Fruit fly (Drosophila melanogaster): Measurements from ENCODE around the gene E5.

Gene E5

DNA sequence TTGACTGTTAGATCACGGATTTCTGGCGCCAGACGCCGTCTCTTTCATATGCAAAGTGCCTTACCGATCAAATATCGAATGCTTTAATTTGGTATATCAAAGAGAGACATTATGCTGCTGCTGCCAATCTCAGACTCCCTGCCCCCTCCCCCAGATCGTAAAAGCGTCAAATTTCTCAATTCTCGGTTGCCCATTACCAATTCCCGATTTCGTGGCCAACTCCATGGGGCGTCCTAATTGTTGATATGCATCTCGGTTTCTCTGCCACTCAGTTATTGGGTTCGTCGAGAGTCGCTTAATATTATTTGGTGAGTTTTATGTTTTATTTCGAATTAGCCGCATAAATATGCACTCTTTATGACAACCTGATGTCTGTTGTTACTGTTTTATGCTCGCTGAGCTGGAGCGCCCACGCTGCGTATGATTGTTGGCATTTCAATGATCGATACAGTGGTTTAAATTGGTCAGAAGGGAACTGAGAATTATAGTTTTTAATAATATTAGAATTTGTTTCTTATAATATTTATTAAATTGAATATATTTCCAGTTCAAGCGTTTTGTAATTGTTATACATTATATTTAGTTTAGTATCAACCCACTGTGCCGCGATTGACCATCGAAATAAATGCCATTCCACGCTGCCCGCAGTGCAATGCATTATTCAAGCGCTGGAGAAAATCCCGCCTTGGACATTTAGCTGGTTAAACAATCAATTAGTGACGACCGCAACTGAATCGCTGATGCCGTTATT is 32.8 kb upstream of the E5 start:
- TF ChIP-seq Sin3A (optimal IDR thresholded peaks at IDR 0.05) (no peak), Myc (optimal IDR thresholded peaks at IDR 0.05) (no peak), h (optimal IDR thresholded peaks at IDR 0.05) (no peak), ttk (optimal IDR thresholded peaks at IDR 0.05) (no peak), psq (optimal IDR thresholded peaks at IDR 0.05) (no peak), insv (optimal IDR thresholded peaks at IDR 0.05) (no peak)

DNA sequence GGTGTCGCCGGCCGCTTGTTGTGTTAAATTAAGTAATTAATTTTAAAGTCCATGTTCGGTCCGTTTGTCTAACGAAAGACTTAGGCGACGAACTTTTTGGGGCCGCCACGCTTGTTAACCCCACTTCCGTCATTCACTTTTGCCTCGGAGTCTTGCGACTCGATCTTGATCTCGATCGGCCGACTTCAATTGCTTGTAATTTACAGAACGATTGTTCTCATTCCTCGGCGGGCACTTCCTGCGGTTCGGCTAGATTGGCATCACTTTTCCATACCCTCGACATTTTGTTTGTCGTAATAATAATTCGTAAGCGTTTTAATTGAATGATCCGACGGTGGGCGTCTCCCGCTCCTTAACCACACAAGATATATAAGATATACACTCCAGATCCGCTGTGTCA is 32.0 kb upstream of the E5 start:
- TF ChIP-seq insv (optimal IDR thresholded peaks at IDR 0.05) (no peak), ttk (optimal IDR thresholded peaks at IDR 0.05) (no peak), psq (optimal IDR thresholded peaks at IDR 0.05) (no peak), h (optimal IDR thresholded peaks at IDR 0.05) (no peak), Sin3A (optimal IDR thresholded peaks at IDR 0.05) (no peak), Myc (optimal IDR thresholded peaks at IDR 0.05) (no peak)

DNA sequence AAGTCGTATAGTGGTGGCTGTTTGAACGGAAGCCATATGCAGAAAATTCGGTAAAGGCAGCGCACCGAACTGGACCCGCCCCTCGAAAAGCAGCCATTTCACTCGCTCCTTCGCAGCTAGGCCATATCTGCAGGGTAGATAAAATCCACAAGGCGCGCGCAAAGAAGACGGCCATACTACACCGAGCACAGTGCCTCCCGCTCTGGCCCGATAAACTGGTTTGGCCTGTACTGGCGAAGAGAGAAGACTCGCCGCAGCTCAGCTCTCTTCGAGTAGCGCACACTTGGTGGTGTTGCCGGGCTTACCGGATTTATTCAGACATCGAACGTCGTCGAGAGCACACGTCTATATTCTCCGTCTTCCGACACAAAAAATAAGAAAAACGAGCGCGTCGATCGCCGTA is 26.8 kb upstream of the E5 start, which contains the start of gene ems:
Gene ems (plus strand): TSS at position 311 of the 403 bp plus-strand sequence.
- TF ChIP-seq psq (optimal IDR thresholded peaks at IDR 0.05) (no peak), insv (optimal IDR thresholded peaks at IDR 0.05) (no peak), Myc (optimal IDR thresholded peaks at IDR 0.05) (no peak), Sin3A (optimal IDR thresholded peaks at IDR 0.05) (no peak), h (optimal IDR thresholded peaks at IDR 0.05) (no peak), ttk (optimal IDR thresholded peaks at IDR 0.05) (no peak)

DNA sequence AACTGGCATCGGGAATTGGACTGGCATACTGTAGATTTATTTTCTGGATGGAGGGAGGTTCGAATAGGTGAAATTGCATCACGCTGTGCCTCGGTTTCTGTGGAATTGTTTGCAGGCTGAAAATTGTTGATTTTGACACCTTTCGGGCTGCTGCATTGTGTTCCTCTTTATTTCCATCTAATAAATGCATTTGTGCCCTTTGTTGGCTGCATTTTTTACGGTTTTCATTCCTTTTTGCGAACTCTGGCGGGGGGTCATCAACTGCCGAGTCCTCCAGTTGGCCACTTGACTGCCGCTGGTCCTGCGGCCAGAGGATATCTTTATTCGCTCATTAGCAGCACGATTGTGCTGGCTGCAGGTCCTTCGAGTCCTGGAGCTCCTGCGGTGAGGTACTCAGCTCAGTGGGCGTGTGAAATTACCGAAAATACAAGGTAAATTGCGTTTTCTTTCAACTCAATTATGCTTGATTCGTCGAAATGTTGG is 25.1 kb upstream of the E5 start:
- TF ChIP-seq Sin3A (optimal IDR thresholded peaks at IDR 0.05) (no peak), ttk (optimal IDR thresholded peaks at IDR 0.05) (no peak), psq (optimal IDR thresholded peaks at IDR 0.05) (no peak), h (optimal IDR thresholded peaks at IDR 0.05) (no peak), insv (optimal IDR thresholded peaks at IDR 0.05) (no peak), Myc (optimal IDR thresholded peaks at IDR 0.05) (no peak)

DNA sequence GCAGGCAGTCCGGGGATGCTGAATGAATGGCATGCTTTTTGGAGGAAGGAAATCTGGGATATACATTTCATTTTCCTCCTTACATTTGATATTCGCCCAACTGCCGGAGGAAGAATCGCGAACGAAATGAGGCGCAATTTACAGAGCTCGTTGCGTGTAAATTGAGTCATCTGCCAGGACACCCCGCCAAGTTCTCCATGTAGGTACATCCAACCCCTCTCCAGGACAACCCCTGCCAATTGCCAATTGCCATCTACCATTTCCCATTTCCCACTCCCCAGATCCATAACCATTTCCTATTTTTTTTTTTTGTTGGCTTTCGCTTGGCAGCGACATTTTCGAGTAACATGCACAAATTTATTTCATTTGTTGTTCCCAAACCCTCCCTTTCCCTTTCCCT is 22.1 kb upstream of the E5 start:
- no peak for TF ChIP-seq Myc (optimal IDR thresholded peaks at IDR 0.05)
- TF ChIP-seq ttk (optimal IDR thresholded peaks at IDR 0.05), result no peak
- no peak for TF ChIP-seq h (optimal IDR thresholded peaks at IDR 0.05)
- no peak for TF ChIP-seq psq (optimal IDR thresholded peaks at IDR 0.05)

DNA sequence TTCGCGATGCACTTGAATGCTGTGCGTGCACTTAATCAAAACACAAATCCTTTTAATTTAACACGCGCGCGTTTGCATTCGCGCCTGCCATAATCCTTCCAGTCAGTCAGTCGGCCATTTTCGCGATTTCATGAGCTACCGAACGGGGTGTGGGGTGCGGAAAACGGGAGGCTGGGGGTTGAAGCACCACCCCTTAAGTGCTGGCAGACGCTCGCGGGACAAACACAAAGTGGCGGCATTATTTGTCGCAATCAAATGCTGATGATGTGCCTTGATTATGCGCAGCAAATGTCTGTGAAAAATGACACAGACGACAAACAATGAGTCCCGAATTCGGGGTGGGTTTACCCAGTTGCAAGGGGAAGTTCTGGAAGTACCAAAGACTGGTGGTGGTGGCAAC is 20.9 kb upstream of the E5 start:
- TF ChIP-seq insv (optimal IDR thresholded peaks at IDR 0.05), result no peak
- TF ChIP-seq psq (optimal IDR thresholded peaks at IDR 0.05), result no peak
- no peak for TF ChIP-seq Sin3A (optimal IDR thresholded peaks at IDR 0.05)
- no peak for TF ChIP-seq ttk (optimal IDR thresholded peaks at IDR 0.05)
- no peak for TF ChIP-seq h (optimal IDR thresholded peaks at IDR 0.05)
- no peak for TF ChIP-seq Myc (optimal IDR thresholded peaks at IDR 0.05)

DNA sequence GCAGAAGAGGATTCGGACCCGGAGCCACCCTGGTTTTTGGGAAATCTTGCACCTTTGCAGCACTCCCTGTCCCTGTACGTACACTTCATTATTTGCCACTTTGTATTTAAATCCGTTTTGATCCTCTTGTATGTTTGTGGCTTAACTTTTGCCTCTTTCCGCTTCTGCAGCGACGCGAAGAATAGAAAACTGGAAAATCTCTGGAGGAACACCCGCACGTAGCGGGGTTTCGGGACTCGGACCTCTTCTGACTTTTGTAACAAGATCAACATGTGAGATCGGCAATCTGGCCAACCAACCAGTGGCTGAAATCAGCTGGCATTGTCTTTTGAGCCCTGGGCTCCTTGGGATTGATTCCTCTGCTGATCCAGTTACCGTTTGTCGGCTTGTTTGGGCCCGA is 20.0 kb upstream of the E5 start:
- TF ChIP-seq Sin3A (optimal IDR thresholded peaks at IDR 0.05), result no peak
- TF ChIP-seq psq (optimal IDR thresholded peaks at IDR 0.05), result no peak

DNA sequence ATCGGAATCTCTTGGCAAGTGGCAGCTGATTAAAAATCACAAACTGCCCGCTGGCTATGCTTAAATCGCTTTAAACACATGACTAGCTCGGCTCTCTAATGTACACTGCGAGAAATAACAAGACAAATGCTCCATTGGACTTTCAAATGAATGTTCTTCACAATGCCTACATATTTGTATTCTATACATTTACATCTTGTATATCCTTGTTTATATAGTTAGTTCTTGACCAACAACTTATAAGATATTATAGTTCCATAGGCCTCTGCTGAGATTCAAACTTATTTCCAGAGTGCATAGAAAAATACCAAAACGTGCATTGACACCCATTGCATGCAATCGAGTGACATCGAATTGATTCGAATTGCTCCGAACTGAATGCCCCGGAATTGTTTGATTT is 18.2 kb upstream of the E5 start:
- no peak for TF ChIP-seq ttk (optimal IDR thresholded peaks at IDR 0.05)
- no peak for TF ChIP-seq Sin3A (optimal IDR thresholded peaks at IDR 0.05)
- TF ChIP-seq Myc (optimal IDR thresholded peaks at IDR 0.05), result no peak
- no peak for TF ChIP-seq insv (optimal IDR thresholded peaks at IDR 0.05)

DNA sequence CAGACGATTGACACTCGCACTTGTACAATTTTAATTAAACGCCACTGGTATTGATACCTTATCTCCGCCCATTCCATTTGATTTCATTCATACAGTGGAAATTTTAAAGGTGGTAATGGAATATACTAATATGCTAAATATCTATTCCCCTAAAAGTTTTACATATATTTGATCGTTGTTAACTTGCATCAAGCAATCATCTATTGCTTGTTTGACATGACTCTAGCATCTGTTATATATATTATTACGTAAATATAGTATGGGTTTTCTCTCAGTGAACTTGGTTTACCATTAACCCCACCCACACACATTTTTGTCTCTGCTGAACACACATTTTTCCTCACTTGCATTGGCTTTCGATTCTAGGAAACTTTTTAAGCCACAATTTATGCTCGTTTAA is 13.6 kb upstream of the E5 start:
- no peak for TF ChIP-seq h (optimal IDR thresholded peaks at IDR 0.05)
- TF ChIP-seq ttk (optimal IDR thresholded peaks at IDR 0.05), result no peak
- no peak for TF ChIP-seq Myc (optimal IDR thresholded peaks at IDR 0.05)
- TF ChIP-seq Sin3A (optimal IDR thresholded peaks at IDR 0.05), result no peak
- no peak for TF ChIP-seq psq (optimal IDR thresholded peaks at IDR 0.05)
- TF ChIP-seq insv (optimal IDR thresholded peaks at IDR 0.05), result no peak

DNA sequence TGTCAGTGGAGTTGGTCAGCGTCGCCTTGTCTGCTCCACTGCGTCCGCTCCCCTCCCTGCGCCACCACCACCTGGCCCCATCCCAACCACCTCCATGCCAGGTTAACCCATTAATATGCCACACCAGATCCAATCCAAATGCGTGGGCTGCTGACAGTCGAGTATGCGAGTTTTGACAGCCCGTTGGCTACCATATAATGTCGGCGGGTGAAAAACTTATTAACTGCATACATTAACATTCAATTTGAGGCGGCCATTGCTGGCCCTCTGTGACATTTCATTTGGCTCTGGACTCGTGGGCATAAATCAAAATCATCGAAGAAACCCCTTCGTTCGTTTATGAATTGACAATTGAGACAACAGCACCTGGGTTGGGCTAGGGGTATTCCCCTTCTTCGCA is 13.1 kb upstream of the E5 start:
- no peak for TF ChIP-seq h (optimal IDR thresholded peaks at IDR 0.05)
- no peak for TF ChIP-seq insv (optimal IDR thresholded peaks at IDR 0.05)
- TF ChIP-seq psq (optimal IDR thresholded peaks at IDR 0.05), result no peak
- TF ChIP-seq Myc (optimal IDR thresholded peaks at IDR 0.05), result no peak
- TF ChIP-seq ttk (optimal IDR thresholded peaks at IDR 0.05), result no peak
- TF ChIP-seq Sin3A (optimal IDR thresholded peaks at IDR 0.05), result no peak

DNA sequence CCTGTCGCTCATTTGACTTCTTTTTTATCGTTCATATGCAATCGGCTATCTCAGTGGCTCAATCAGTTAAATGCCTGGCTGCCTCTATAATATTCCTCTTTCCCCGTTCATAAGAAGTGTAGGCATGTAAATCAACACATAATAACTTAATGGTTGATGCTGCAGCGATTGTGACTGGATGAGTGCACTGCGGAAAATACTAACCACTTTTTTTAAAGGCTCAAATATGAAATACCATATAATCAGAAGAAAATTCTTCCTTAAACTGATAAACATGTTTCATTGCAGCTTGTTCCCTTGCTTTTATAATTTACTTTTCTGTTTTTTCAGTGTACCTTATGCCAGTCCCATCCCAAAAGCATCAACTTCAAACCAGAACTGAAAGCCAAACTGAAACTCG is 10.2 kb upstream of the E5 start:
- TF ChIP-seq Sin3A (optimal IDR thresholded peaks at IDR 0.05), result no peak
- TF ChIP-seq psq (optimal IDR thresholded peaks at IDR 0.05), result no peak
- no peak for TF ChIP-seq h (optimal IDR thresholded peaks at IDR 0.05)
- no peak for TF ChIP-seq ttk (optimal IDR thresholded peaks at IDR 0.05)
- TF ChIP-seq Myc (optimal IDR thresholded peaks at IDR 0.05), result no peak
- no peak for TF ChIP-seq insv (optimal IDR thresholded peaks at IDR 0.05)

DNA sequence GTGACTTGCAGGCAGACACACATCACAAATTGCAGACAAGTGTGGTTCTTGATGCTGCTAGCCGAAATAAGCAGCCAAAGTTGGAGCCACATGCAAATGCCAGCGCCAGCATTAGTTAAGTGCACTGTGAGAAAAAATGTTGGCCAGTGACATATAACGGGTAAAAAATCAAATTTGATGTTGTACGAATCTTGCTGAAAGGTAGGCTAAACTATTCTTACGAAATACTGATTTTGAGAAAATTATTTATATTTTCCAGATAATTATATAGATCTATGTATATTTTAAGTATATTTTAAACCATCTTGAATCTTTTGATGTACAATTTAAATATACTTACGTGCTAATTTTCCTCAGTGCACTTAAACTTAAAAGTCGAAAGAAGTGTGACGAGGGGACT is 8.7 kb upstream of the E5 start:
- TF ChIP-seq insv (optimal IDR thresholded peaks at IDR 0.05) (no peak), psq (optimal IDR thresholded peaks at IDR 0.05) (no peak), Sin3A (optimal IDR thresholded peaks at IDR 0.05) (no peak), ttk (optimal IDR thresholded peaks at IDR 0.05) (no peak), h (optimal IDR thresholded peaks at IDR 0.05) (no peak), Myc (optimal IDR thresholded peaks at IDR 0.05) (no peak)

DNA sequence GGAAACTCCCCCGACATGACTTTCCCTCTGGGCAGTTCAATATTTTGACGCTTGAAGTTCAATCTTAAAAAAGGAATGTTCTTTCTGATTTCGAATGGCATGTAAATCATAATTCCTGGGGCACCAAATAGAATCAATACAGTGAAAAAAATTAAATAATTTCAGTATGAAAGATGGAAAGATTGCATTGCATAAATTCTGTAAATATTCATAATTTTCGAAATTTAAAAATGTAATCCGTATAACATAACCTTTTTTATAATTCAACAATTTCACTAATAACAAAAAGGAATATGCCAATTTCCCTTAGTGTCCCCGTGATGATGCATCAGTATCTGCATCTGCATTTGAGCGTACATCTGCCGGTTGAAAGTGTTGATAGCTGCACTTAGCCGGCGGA is 6.2 kb upstream of the E5 start:
- TF ChIP-seq psq (optimal IDR thresholded peaks at IDR 0.05) (no peak), ttk (optimal IDR thresholded peaks at IDR 0.05) (no peak), Myc (optimal IDR thresholded peaks at IDR 0.05) (no peak), h (optimal IDR thresholded peaks at IDR 0.05) (no peak), insv (optimal IDR thresholded peaks at IDR 0.05) (no peak), Sin3A (optimal IDR thresholded peaks at IDR 0.05) (no peak)
